Fruit fly (Drosophila melanogaster): Measurements from ENCODE around the gene CG18417.

- no peak for TF ChIP-seq toe (GFP tag; optimal IDR thresholded peaks at IDR 0.05)
- TF ChIP-seq CG14711 (tag; optimal IDR thresholded peaks at IDR 0.05): no peak
Measured at dm6 chr3L:7361095-7361522, 38.8 kb upstream of the CG18417 start.
